Worm (Caenorhabditis elegans) whole organism, L4/young adult: Measurements from ENCODE around the gene ncx-5.

ENCODE experiments used
- dao-5 ChIP-seq: sonication (generic microtip); optimal IDR thresholded peaks from 2 replicates; lab custom pipeline; 2016; ENCODE audit warnings: missing genotype, missing genetic modification characterization, moderate library complexity, missing compliant biosample characterization
- him-1 ChIP-seq: sonication (generic microtip); optimal IDR thresholded peaks from 2 replicates; lab custom pipeline; 2016; ENCODE audit warnings: missing genotype, missing genetic modification reagents, missing genetic modification characterization, missing compliant biosample characterization

DNA sequence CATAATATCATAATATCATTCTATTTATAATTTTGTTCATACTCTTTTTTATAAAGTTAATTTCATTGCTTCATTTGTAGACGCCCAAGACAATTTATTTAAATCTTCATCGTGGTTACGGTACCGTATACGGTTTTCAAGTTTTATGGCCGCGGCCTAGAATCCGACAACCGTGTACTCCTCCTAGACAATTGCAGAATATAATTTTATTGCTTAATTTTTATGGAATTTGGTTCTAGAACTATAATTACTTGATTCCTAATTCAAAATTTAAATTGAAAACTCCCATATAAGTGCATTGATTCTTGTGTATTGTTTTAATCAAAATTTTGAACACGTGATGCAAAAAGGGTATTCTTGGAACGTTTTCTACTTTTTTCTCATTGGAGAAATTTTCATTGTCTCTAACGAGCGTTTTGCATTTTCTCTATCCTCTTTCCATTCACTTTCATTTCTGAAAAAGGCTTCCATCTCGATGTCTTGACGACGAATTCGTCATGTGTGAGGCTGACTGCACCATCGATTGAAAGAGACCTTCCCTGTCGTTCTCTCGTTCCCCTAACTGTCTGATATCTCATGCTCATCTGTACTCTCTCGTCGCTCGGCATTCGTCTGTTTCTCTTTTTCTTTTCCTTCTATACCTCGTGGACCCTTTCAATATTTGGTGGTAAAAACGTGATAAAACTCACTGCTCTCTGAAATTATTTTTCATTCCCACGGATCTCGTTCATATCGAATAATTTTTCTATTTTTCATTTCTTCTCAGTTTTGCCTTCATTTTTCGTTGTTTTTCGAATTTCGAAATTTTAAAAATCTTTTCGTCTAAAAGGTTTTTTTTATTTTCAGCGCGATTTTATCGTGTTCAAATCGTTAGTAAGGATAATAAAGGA, 48.5 kb downstream of the ncx-5 start, which contains the start of gene pap-1:
- TF ChIP-seq dao-5 (tag; lab: Kevin White, UChicago) (no peak), him-1 (no peak)
